Fruit fly (Drosophila melanogaster) whole organism, embryonic: ENCODE measurements around the gene Trl.

Experiments used
- Abd-B ChIP-seq: fragments of 200-800 bp; sonication (Bioruptor generic); optimal IDR thresholded peaks from 2 replicates; lab custom pipeline; 2018; ENCODE audit warnings: missing biosample characterization, mild to moderate bottlenecking, missing genetic modification characterization, moderate library complexity
- Antp ChIP-seq: fragments of 200-800 bp; sonication (Bioruptor generic); optimal IDR thresholded peaks from 3 replicates; lab custom pipeline; 2016; ENCODE audit warnings: missing biosample characterization, missing genetic modification characterization
- Awh ChIP-seq: fragments of 200-800 bp; sonication (Bioruptor generic); IDR thresholded peaks from 2 replicates; pipeline ENCODE4, ENCODE4 v1.3.6; 2022; ENCODE audit warnings: missing biosample characterization, missing genetic modification characterization
- Bteb2 ChIP-seq: fragments of 200-800 bp; sonication (Bioruptor generic); optimal IDR thresholded peaks from 2 replicates; lab custom pipeline; 2016; ENCODE audit warnings: missing biosample characterization, missing genetic modification characterization
- CG10979 ChIP-seq: fragments of 200-800 bp; sonication (Bioruptor generic); optimal IDR thresholded peaks from 2 replicates; lab custom pipeline; 2018; ENCODE audit warnings: missing biosample characterization, mild to moderate bottlenecking, missing genetic modification characterization, moderate library complexity
- CG11398 ChIP-seq: fragments of 200-800 bp; sonication (Bioruptor generic); optimal IDR thresholded peaks from 2 replicates; lab custom pipeline; 2016; ENCODE audit warnings: missing biosample characterization, missing genetic modification characterization
- CG13424 ChIP-seq: fragments of 200-800 bp; sonication (Bioruptor generic); optimal IDR thresholded peaks from 2 replicates; lab custom pipeline; 2019; ENCODE audit warnings: missing biosample characterization, mild to moderate bottlenecking, missing genetic modification characterization, moderate library complexity
- CG1529 ChIP-seq: fragments of 200-800 bp; sonication (Bioruptor generic); optimal IDR thresholded peaks from 3 replicates; lab custom pipeline; 2018; ENCODE audit warnings: missing biosample characterization, missing genetic modification characterization
- CG1647 ChIP-seq: fragments of 200-800 bp; sonication (Bioruptor generic); optimal IDR thresholded peaks from 3 replicates; lab custom pipeline; 2016; ENCODE audit warnings: missing biosample characterization, missing genetic modification characterization
- CG16779 ChIP-seq: fragments of 200-800 bp; sonication (Bioruptor generic); IDR thresholded peaks from 2 replicates; pipeline ENCODE4 v1.3.6; 2022; ENCODE audit warnings: missing biosample characterization, missing genetic modification characterization
- CG16863 ChIP-seq: fragments of 200-800 bp; sonication (Bioruptor generic); optimal IDR thresholded peaks from 3 replicates; lab custom pipeline; 2016; ENCODE audit warnings: missing biosample characterization, missing genetic modification characterization
- CG17912 ChIP-seq: fragments of 200-800 bp; sonication (Bioruptor generic); optimal IDR thresholded peaks from 2 replicates; lab custom pipeline; 2018; ENCODE audit warnings: missing biosample characterization, mild to moderate bottlenecking, missing genetic modification characterization
- CG18262 ChIP-seq: fragments of 200-800 bp; optimal IDR thresholded peaks from 3 replicates; lab custom pipeline; 2019; ENCODE audit warnings: missing biosample characterization, mild to moderate bottlenecking, missing genetic modification characterization, moderate library complexity
- CG18619 ChIP-seq: fragments of 200-800 bp; sonication (Bioruptor generic); optimal IDR thresholded peaks from 3 replicates; lab custom pipeline; 2017; ENCODE audit warnings: missing biosample characterization, mild to moderate bottlenecking, missing genetic modification characterization
- CG2875 ChIP-seq: fragments of 200-800 bp; sonication (Bioruptor generic); optimal IDR thresholded peaks from 2 replicates; lab custom pipeline; 2017; ENCODE audit warnings: missing biosample characterization, mild to moderate bottlenecking, missing genetic modification characterization, missing genetic modification reagents
- CG3281 ChIP-seq: fragments of 200-800 bp; sonication (Bioruptor generic); optimal IDR thresholded peaks from 3 replicates; lab custom pipeline; 2017; ENCODE audit warnings: missing biosample characterization, mild to moderate bottlenecking, missing genetic modification characterization
- CG4282 ChIP-seq: fragments of 200-800 bp; sonication (Bioruptor generic); optimal IDR thresholded peaks from 2 replicates; lab custom pipeline; 2016; ENCODE audit warnings: missing biosample characterization, missing genetic modification characterization
- CG4360 ChIP-seq: fragments of 200-800 bp; sonication (Bioruptor generic); IDR thresholded peaks from 2 replicates; pipeline ENCODE4 v1.3.6; 2022; ENCODE audit warnings: missing biosample characterization, missing genetic modification characterization
- CG5245 ChIP-seq: fragments of 200-800 bp; sonication (Bioruptor generic); optimal IDR thresholded peaks from 3 replicates; lab custom pipeline; 2016; ENCODE audit warnings: missing biosample characterization, missing genetic modification characterization
- CG6272 ChIP-seq: fragments of 200-800 bp; sonication (Bioruptor generic); IDR thresholded peaks from 2 replicates; pipeline ENCODE4 v1.3.6; 2022; ENCODE audit warnings: missing biosample characterization, missing genetic modification characterization
- CG6854 ChIP-seq: fragments of 200-800 bp; sonication (Bioruptor generic); optimal IDR thresholded peaks from 3 replicates; lab custom pipeline; 2017; ENCODE audit warnings: missing biosample characterization, mild to moderate bottlenecking, missing genetic modification characterization
- CG7357 ChIP-seq: fragments of 200-800 bp; sonication (Bioruptor generic); IDR thresholded peaks from 3 replicates; pipeline ENCODE4 v1.3.6; 2022; ENCODE audit warnings: missing biosample characterization, missing genetic modification characterization
- CG7786 ChIP-seq: fragments of 200-800 bp; sonication (Bioruptor generic); optimal IDR thresholded peaks from 2 replicates; lab custom pipeline; 2016; ENCODE audit warnings: missing biosample characterization, missing genetic modification characterization
- CG8089 ChIP-seq: fragments of 200-800 bp; sonication (Bioruptor generic); optimal IDR thresholded peaks from 3 replicates; lab custom pipeline; 2016; ENCODE audit warnings: missing biosample characterization, missing genetic modification characterization
- CG9437 ChIP-seq: fragments of 200-800 bp; sonication (Bioruptor generic); optimal IDR thresholded peaks from 2 replicates; lab custom pipeline; 2018; ENCODE audit warnings: missing biosample characterization, mild to moderate bottlenecking, missing genetic modification characterization
- CHES-1-like ChIP-seq: fragments of 200-800 bp; sonication (Bioruptor generic); optimal IDR thresholded peaks from 2 replicates; lab custom pipeline; 2016; ENCODE audit warnings: missing biosample characterization, missing genetic modification characterization
- Chrac-16 ChIP-seq: fragments of 200-800 bp; sonication (Bioruptor generic); optimal IDR thresholded peaks from 3 replicates; lab custom pipeline; 2016; ENCODE audit warnings: missing biosample characterization, missing genetic modification characterization
- E2f2 ChIP-seq: fragments of 200-800 bp; sonication (Bioruptor generic); IDR thresholded peaks from 2 replicates; pipeline ENCODE4 v1.3.6; 2022; ENCODE audit warnings: missing biosample characterization, missing genetic modification characterization
- Gsc ChIP-seq: fragments of 200-800 bp; sonication (Bioruptor generic); IDR thresholded peaks from 2 replicates; pipeline ENCODE4 v1.3.6; 2022; ENCODE audit warnings: missing biosample characterization, missing genetic modification characterization
- HLHmδ ChIP-seq: fragments of 200-800 bp; sonication (Bioruptor generic); optimal IDR thresholded peaks from 2 replicates; lab custom pipeline; 2018; ENCODE audit warnings: missing biosample characterization, mild to moderate bottlenecking, missing genetic modification characterization, moderate library complexity
- Hr51 ChIP-seq, 2 experiments: fragments of 200-800 bp; sonication (Bioruptor generic); optimal IDR thresholded peaks; 2 replicates in 1 of 2; 3 replicates in 1 of 2; lab custom pipeline; 2016 to 2018; ENCODE audit warnings: missing biosample characterization in 2 of 2, missing genetic modification characterization in 2 of 2, mild to moderate bottlenecking in 1 of 2, moderate library complexity in 1 of 2
- Jarid2 ChIP-seq: fragments of 200-800 bp; sonication (Bioruptor generic); optimal IDR thresholded peaks from 3 replicates; lab custom pipeline; 2017; ENCODE audit warnings: mild to moderate bottlenecking, missing biosample characterization, missing genetic modification reagents, missing genetic modification characterization
- Myb ChIP-seq: fragments of 200-800 bp; sonication (Bioruptor generic); optimal IDR thresholded peaks from 2 replicates; lab custom pipeline; 2016; ENCODE audit warnings: missing biosample characterization, missing genetic modification characterization
- Nf-YB ChIP-seq: fragments of 200-800 bp; sonication (Bioruptor generic); optimal IDR thresholded peaks from 3 replicates; lab custom pipeline; 2019; ENCODE audit warnings: missing biosample characterization, mild to moderate bottlenecking, missing genetic modification characterization, moderate library complexity
- NfI ChIP-seq: fragments of 200-800 bp; sonication (Bioruptor generic); optimal IDR thresholded peaks from 3 replicates; lab custom pipeline; 2018; ENCODE audit warnings: missing biosample characterization, mild to moderate bottlenecking, missing genetic modification characterization, moderate library complexity
- Optix ChIP-seq: fragments of 200-800 bp; sonication (Bioruptor generic); IDR thresholded peaks from 3 replicates; pipeline ENCODE4 v1.3.6; 2022; ENCODE audit warnings: missing biosample characterization, missing genetic modification characterization
- PHDP ChIP-seq: fragments of 200-800 bp; sonication (Bioruptor generic); optimal IDR thresholded peaks from 3 replicates; lab custom pipeline; 2018; ENCODE audit warnings: missing biosample characterization, mild to moderate bottlenecking, missing genetic modification characterization, moderate library complexity
- Sry-δ ChIP-seq: fragments of 200-800 bp; sonication (Bioruptor generic); optimal IDR thresholded peaks from 2 replicates; lab custom pipeline; 2016; ENCODE audit warnings: missing biosample characterization, missing genetic modification characterization
- dati ChIP-seq: fragments of 200-800 bp; sonication (Bioruptor generic); IDR thresholded peaks from 2 replicates; pipeline ENCODE4 v1.3.6; 2022; ENCODE audit warnings: missing biosample characterization, missing genetic modification characterization
- eve ChIP-seq, 2 experiments: fragments of >200 bp; optimal IDR thresholded peaks; 2 replicates each; lab custom pipeline; 2017; ENCODE audit warnings: missing biosample characterization in 2 of 2, missing genetic modification characterization in 2 of 2
- fu2 ChIP-seq: fragments of 200-800 bp; sonication (Bioruptor generic); optimal IDR thresholded peaks from 2 replicates; lab custom pipeline; 2016; ENCODE audit warnings: missing biosample characterization, missing genetic modification characterization
- inv ChIP-seq: fragments of 200-800 bp; sonication (Bioruptor generic); IDR thresholded peaks from 2 replicates; pipeline ENCODE4 v1.3.6; 2022; ENCODE audit warnings: missing biosample characterization, missing genetic modification characterization; ENCODE audit not compliant: partially characterized antibody
- knrl ChIP-seq: fragments of 200-800 bp; sonication (Bioruptor generic); IDR thresholded peaks from 3 replicates; pipeline ENCODE4 v1.3.6; 2022; ENCODE audit warnings: missing biosample characterization, missing genetic modification characterization; ENCODE audit not compliant: partially characterized antibody
- nau ChIP-seq: fragments of 200-800 bp; sonication (Bioruptor generic); optimal IDR thresholded peaks from 3 replicates; lab custom pipeline; 2017; ENCODE audit warnings: missing biosample characterization, mild to moderate bottlenecking, missing genetic modification characterization, missing genetic modification reagents
- org-1 ChIP-seq: fragments of 200-800 bp; sonication (Bioruptor generic); optimal IDR thresholded peaks from 2 replicates; lab custom pipeline; 2017; ENCODE audit warnings: missing biosample characterization, missing genetic modification characterization
- sens-2 ChIP-seq: fragments of 200-800 bp; sonication (Bioruptor generic); IDR thresholded peaks from 2 replicates; pipeline ENCODE4 v1.3.6; 2022; ENCODE audit warnings: missing biosample characterization, missing genetic modification characterization
- sim ChIP-seq: fragments of 200-800 bp; sonication (Bioruptor generic); IDR thresholded peaks from 2 replicates; pipeline ENCODE4 v1.3.6; 2022; ENCODE audit warnings: missing biosample characterization, missing genetic modification characterization
- ssp ChIP-seq: fragments of 200-800 bp; sonication (Bioruptor generic); IDR thresholded peaks from 2 replicates; pipeline ENCODE4 v1.3.6; 2022; ENCODE audit warnings: missing biosample characterization, missing genetic modification characterization
- tin ChIP-seq: fragments of 200-800 bp; sonication (Bioruptor generic); optimal IDR thresholded peaks from 3 replicates; lab custom pipeline; 2016; ENCODE audit warnings: missing biosample characterization, missing genetic modification characterization
- toy ChIP-seq: fragments of 200-800 bp; sonication (Bioruptor generic); IDR thresholded peaks from 2 replicates; pipeline ENCODE4 v1.3.6; 2022; ENCODE audit warnings: missing biosample characterization, missing genetic modification characterization
- trh ChIP-seq: fragments of 200-800 bp; sonication (Bioruptor generic); optimal IDR thresholded peaks from 2 replicates; lab custom pipeline; 2016; ENCODE audit warnings: missing biosample characterization, missing genetic modification characterization

Trl gene

DNA sequence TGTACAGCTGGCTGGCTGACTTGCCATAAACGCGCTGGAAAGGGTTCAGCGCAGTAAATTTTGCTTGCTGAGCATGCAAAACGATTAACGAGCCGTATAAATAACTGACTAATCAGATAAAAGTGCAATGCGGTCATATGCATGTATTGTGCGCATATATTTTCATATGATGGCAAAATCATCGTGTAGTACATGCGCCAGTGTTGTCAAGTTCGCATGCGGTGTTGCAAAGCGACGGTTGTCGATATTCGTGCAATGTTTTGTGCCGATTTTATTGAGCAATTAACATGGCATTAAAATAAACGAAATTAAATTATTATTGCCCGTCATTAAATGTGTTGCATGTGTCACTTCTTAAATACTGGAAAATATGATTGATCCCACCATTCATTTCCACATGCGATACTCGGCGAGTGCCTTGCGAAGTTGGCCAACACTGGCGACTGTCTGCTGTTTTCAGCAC lies 29.3 kb upstream of the Trl start (continued):
- TF ChIP-seq org-1 (GFP tag; lab: Kevin White, UChicago) (peak; percentile 70), CG17912 (GFP tag; lab: Kevin White, UChicago) (peak; percentile 62), sens-2 (no peak), CG4282 (GFP tag; lab: Kevin White, UChicago) (peak; percentile 78), NfI (peak; percentile 83), Nf-YB (no peak), nau (no peak), Antp (peak; percentile 89), CG16863 (GFP tag; lab: Kevin White, UChicago) (peak; percentile 80), CG6272 (peak; percentile 77; the same call in 1 of the 2 replicates), trh (GFP tag; lab: Kevin White, UChicago) (peak; percentile 53), CG2875 (GFP tag; lab: Kevin White, UChicago) (peak; percentile 55), CG6854 (no peak), CG1647 (GFP tag; lab: Kevin White, UChicago) (peak; percentile 90), CG1529 (GFP tag; lab: Kevin White, UChicago) (peak; percentile 49), CG16779 (GFP tag; lab: Robert Waterston, UW) (peak; percentile 74), Chrac-16 (GFP tag; lab: Kevin White, UChicago) (peak; percentile 56), CG18619 (GFP tag; lab: Kevin White, UChicago) (peak; percentile 34), toy (GFP tag; lab: Robert Waterston, UW) (0 out of 2 replicates have a peak, but pooled peaks have one; percentile 22), knrl (GFP tag; lab: Robert Waterston, UW) (peak; percentile 89), CG3281 (GFP tag; lab: Kevin White, UChicago) (peak; percentile 74), CG5245 (GFP tag; lab: Kevin White, UChicago) (peak; percentile 63), Awh (peak; percentile 57; the same call in 1 of the 2 replicates), CG10979 (tag; lab: Kevin White, UChicago) (peak; percentile 37), CG11398 (GFP tag; lab: Kevin White, UChicago) (peak; percentile 61), CG9437 (GFP tag; lab: Kevin White, UChicago) (peak; percentile 61), Hr51 (GFP tag; optimal IDR thresholded peaks at IDR 0.05; lab: Kevin White, UChicago) (peak in 1 of 2 experiments; percentile 81), HLHmδ (no peak), tin (GFP tag; lab: Kevin White, UChicago) (peak; percentile 86), Optix (GFP tag; lab: Robert Waterston, UW) (peak; percentile 58; the same call in 2 of the 3 replicates), PHDP (tag; lab: Kevin White, UChicago) (peak; percentile 70), sim (no peak), fu2 (GFP tag; lab: Kevin White, UChicago) (peak; percentile 80), CG13424 (tag; lab: Kevin White, UChicago) (peak; percentile 56), CG7786 (peak; percentile 91), eve (GFP tag; optimal IDR thresholded peaks at IDR 0.05; lab: Kevin White, UChicago) (no peak), Abd-B (GFP tag; lab: Kevin White, UChicago) (peak; percentile 78), Myb (GFP tag; lab: Kevin White, UChicago) (peak; percentile 66), CG8089 (GFP tag; lab: Kevin White, UChicago) (peak; percentile 64), E2f2 (no peak; the same call in 1 of the 2 replicates), CHES-1-like (peak; percentile 82), Sry-δ (GFP tag; lab: Kevin White, UChicago) (peak; percentile 79), CG18262 (tag; lab: Kevin White, UChicago) (peak; percentile 39), CG4360 (GFP tag; lab: Robert Waterston, UW) (no peak), CG7357 (GFP tag; lab: Robert Waterston, UW) (peak; percentile 68), ssp (peak; percentile 75), Jarid2 (no peak), Gsc (no peak), Bteb2 (GFP tag; lab: Kevin White, UChicago) (peak; percentile 79), inv (GFP tag; lab: Robert Waterston, UW) (peak; percentile 80), dati (GFP tag; lab: Robert Waterston, UW) (no peak)
